Fruit fly (Drosophila melanogaster) whole organism, adult: ENCODE measurements around the gene dsx-c73A.

ENCODE experiments used
- CG11617 ChIP-seq: fragments of 200-800 bp; sonication (Bioruptor generic); optimal IDR thresholded peaks from 2 replicates; lab custom pipeline; 2017; ENCODE audit warnings: mild to moderate bottlenecking, missing biosample characterization, missing genetic modification reagents, missing genetic modification characterization
- CG12768 ChIP-seq: fragments of 200-800 bp; sonication (Bioruptor generic); optimal IDR thresholded peaks from 2 replicates; lab custom pipeline; 2017; ENCODE audit warnings: missing biosample characterization, missing genetic modification characterization, mild to moderate bottlenecking, moderate library complexity, missing genetic modification reagents
- CG14711 ChIP-seq: fragments of 200-800 bp; sonication (Bioruptor generic); optimal IDR thresholded peaks from 2 replicates; lab custom pipeline; 2018; ENCODE audit warnings: missing biosample characterization, mild to moderate bottlenecking, missing genetic modification characterization, moderate library complexity
- CG1620 ChIP-seq: fragments of 200-800 bp; sonication (Bioruptor generic); optimal IDR thresholded peaks from 2 replicates; lab custom pipeline; 2016; ENCODE audit warnings: missing biosample characterization, missing genetic modification characterization
- CG33017 ChIP-seq: fragments of 200-800 bp; sonication (Bioruptor generic); optimal IDR thresholded peaks from 2 replicates; lab custom pipeline; 2018; ENCODE audit warnings: missing biosample characterization, mild to moderate bottlenecking, missing genetic modification characterization, moderate library complexity
- CG5204 ChIP-seq: fragments of 200-800 bp; sonication (Bioruptor generic); optimal IDR thresholded peaks from 2 replicates; lab custom pipeline; 2016; ENCODE audit warnings: missing biosample characterization, missing genetic modification characterization
- CG7045 ChIP-seq: fragments of 200-800 bp; sonication (Bioruptor generic); optimal IDR thresholded peaks from 2 replicates; lab custom pipeline; 2017; ENCODE audit warnings: missing biosample characterization, mild to moderate bottlenecking, missing genetic modification characterization
- CG7101 ChIP-seq: fragments of 200-800 bp; sonication (Bioruptor generic); optimal IDR thresholded peaks from 2 replicates; lab custom pipeline; 2018; ENCODE audit warnings: missing biosample characterization, mild to moderate bottlenecking, missing genetic modification characterization, moderate library complexity
- Clk ChIP-seq: fragments of 200-800 bp; sonication (Bioruptor generic); optimal IDR thresholded peaks from 2 replicates; lab custom pipeline; 2017; ENCODE audit warnings: missing biosample characterization, missing genetic modification characterization
- Crg-1 ChIP-seq: fragments of 200-800 bp; sonication (Bioruptor generic); optimal IDR thresholded peaks from 2 replicates; lab custom pipeline; 2016; ENCODE audit warnings: missing biosample characterization, missing genetic modification characterization
- Hr96 ChIP-seq: fragments of 200-800 bp; sonication (Bioruptor generic); optimal IDR thresholded peaks from 2 replicates; lab custom pipeline; 2016; ENCODE audit warnings: missing biosample characterization, missing genetic modification characterization
- Mnt ChIP-seq: fragments of 200-800 bp; sonication (Bioruptor generic); optimal IDR thresholded peaks from 2 replicates; lab custom pipeline; 2016; ENCODE audit warnings: missing biosample characterization, mild to moderate bottlenecking, missing genetic modification characterization
- bab1 ChIP-seq: fragments of 200-800 bp; sonication (Bioruptor generic); optimal IDR thresholded peaks from 3 replicates; lab custom pipeline; 2019; ENCODE audit warnings: missing biosample characterization, mild to moderate bottlenecking, missing genetic modification characterization, moderate library complexity
- cic ChIP-seq: fragments of 200-800 bp; sonication (Bioruptor generic); optimal IDR thresholded peaks from 2 replicates; lab custom pipeline; 2017; ENCODE audit warnings: missing biosample characterization, mild to moderate bottlenecking, missing genetic modification characterization, moderate library complexity
- cnc ChIP-seq, 2 experiments: fragments of >200 bp; optimal IDR thresholded peaks; 2 replicates each; lab custom pipeline; 2017
- kay ChIP-seq: fragments of 200-800 bp; sonication (Bioruptor generic); peaks from one replicate; lab custom pipeline; 2016; ENCODE audit warnings: missing biosample characterization, missing genetic modification characterization, borderline replicate concordance
- ovo ChIP-seq: fragments of 200-800 bp; sonication (Bioruptor generic); optimal IDR thresholded peaks from 2 replicates; lab custom pipeline; 2016; ENCODE audit warnings: missing biosample characterization, missing genetic modification characterization
- pad ChIP-seq: fragments of 200-800 bp; sonication (Bioruptor generic); optimal IDR thresholded peaks from 3 replicates; lab custom pipeline; 2017; ENCODE audit warnings: missing biosample characterization, missing genetic modification characterization, mild to moderate bottlenecking, moderate library complexity, missing genetic modification reagents
- tj ChIP-seq: fragments of 200-800 bp; sonication (Bioruptor generic); optimal IDR thresholded peaks from 3 replicates; lab custom pipeline; 2017; ENCODE audit warnings: missing biosample characterization, mild to moderate bottlenecking, missing genetic modification characterization, moderate library complexity
- toe ChIP-seq: fragments of 200-800 bp; sonication (Bioruptor generic); optimal IDR thresholded peaks from 2 replicates; lab custom pipeline; 2016; ENCODE audit warnings: missing biosample characterization, missing genetic modification characterization

Gene dsx-c73A

DNA sequence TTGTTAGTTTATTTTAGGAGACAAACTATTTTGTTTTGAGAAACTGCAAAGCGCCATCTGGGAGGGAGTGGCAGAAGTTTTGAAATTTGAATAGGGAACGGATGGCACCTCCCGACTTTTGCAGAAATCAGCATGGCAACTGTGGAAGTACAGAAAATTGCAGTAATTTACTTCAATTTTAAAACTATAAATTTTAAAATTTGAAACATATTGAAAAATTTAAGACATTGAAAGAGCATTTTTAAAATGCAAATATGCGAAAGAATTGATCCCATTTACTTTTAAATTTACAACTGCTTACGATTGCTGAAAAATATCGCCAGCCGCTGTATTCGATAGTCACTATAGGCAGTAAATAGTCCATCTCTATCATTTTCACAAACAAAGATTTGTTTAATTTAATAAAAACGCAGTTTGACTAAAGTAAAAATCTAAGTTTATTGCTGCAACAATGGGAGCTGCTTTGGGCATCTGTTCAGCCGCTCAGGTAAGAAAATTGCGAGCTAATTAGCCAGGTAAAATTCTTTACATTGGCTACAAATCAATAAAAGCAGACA, 39.3 kb downstream of the dsx-c73A start, which contains the start of gene Serinc:
Gene Serinc (plus strand): TSS at position 329 of the 557 bp plus-strand sequence.
- peak; percentile 30 for TF ChIP-seq tj
- TF ChIP-seq CG5204 (GFP tag; lab: Kevin White, UChicago): peak; percentile 68
- peak; percentile 27 for TF ChIP-seq bab1 (GFP tag; lab: Kevin White, UChicago)
- peak; percentile 17 for TF ChIP-seq CG14711 (tag; lab: Kevin White, UChicago)
- TF ChIP-seq Hr96 (GFP tag; lab: Kevin White, UChicago): peak; percentile 2
- TF ChIP-seq pad (GFP tag; lab: Kevin White, UChicago): peak; percentile 16
- no peak for TF ChIP-seq CG33017 (tag; lab: Kevin White, UChicago)
- no peak for TF ChIP-seq Clk (GFP tag; lab: Kevin White, UChicago)
- TF ChIP-seq Crg-1 (GFP tag; lab: Kevin White, UChicago): peak; percentile 55
- peak; percentile 50 for TF ChIP-seq CG1620 (GFP tag; lab: Kevin White, UChicago)
- no peak for TF ChIP-seq kay (GFP tag; lab: Kevin White, UChicago)
- TF ChIP-seq CG7045 (GFP tag; lab: Kevin White, UChicago): no peak
- peak; percentile 13 for TF ChIP-seq cic (GFP tag; lab: Kevin White, UChicago)
- TF ChIP-seq Mnt (GFP tag; lab: Kevin White, UChicago): peak; percentile 58
- peak; percentile 76 for TF ChIP-seq toe
- no peak for TF ChIP-seq cnc (optimal IDR thresholded peaks at IDR 0.05; lab: Kevin White, UChicago)
- peak; percentile 57 for TF ChIP-seq ovo (GFP tag; lab: Kevin White, UChicago)
- no peak for TF ChIP-seq CG12768 (GFP tag; lab: Kevin White, UChicago)
- peak; percentile 36 for TF ChIP-seq CG7101 (tag; lab: Kevin White, UChicago)
- TF ChIP-seq CG11617: peak; percentile 17

DNA sequence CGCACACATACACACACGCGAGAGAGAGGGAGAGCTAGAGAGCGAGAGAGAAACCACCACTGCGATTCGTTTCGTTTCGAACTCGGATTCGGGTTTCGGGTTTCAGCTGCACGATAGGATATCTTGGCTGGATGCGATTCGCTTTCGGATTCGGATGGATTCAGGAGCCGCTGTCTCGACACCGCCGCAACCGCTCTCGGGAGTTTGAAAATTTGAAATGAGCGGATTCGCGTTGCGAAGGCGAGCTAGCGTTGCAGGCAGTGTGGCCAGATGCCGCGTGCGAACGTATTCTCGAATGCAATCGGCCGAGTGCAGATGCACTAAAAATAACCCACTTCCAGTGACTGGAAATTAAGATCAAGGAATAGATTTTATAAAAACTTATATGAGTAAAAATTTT, 40.2 kb downstream of the dsx-c73A start, which contains the start of gene fax:
Gene fax (minus strand): TSS at position 263 of the 400 bp plus-strand sequence.
- no peak for TF ChIP-seq pad (GFP tag; lab: Kevin White, UChicago)
- TF ChIP-seq toe: no peak
- TF ChIP-seq CG1620 (GFP tag; lab: Kevin White, UChicago): no peak
- no peak for TF ChIP-seq CG5204 (GFP tag; lab: Kevin White, UChicago)
- no peak for TF ChIP-seq cnc (optimal IDR thresholded peaks at IDR 0.05; lab: Kevin White, UChicago)
- no peak for TF ChIP-seq Crg-1 (GFP tag; lab: Kevin White, UChicago)
- no peak for TF ChIP-seq ovo (GFP tag; lab: Kevin White, UChicago)
- TF ChIP-seq CG33017 (tag; lab: Kevin White, UChicago): peak; percentile 12
- TF ChIP-seq kay (GFP tag; lab: Kevin White, UChicago): no peak
- TF ChIP-seq tj: no peak
- peak; percentile 35 for TF ChIP-seq bab1 (GFP tag; lab: Kevin White, UChicago)
- TF ChIP-seq Hr96 (GFP tag; lab: Kevin White, UChicago): peak; percentile 83
- no peak for TF ChIP-seq CG14711 (tag; lab: Kevin White, UChicago)
- TF ChIP-seq CG11617: no peak
- peak; percentile 14 for TF ChIP-seq Mnt (GFP tag; lab: Kevin White, UChicago)
- TF ChIP-seq cic (GFP tag; lab: Kevin White, UChicago): peak; percentile 28
- TF ChIP-seq Clk (GFP tag; lab: Kevin White, UChicago): no peak
- no peak for TF ChIP-seq CG7045 (GFP tag; lab: Kevin White, UChicago)
- TF ChIP-seq CG12768 (GFP tag; lab: Kevin White, UChicago): no peak
- TF ChIP-seq CG7101 (tag; lab: Kevin White, UChicago): peak; percentile 23

DNA sequence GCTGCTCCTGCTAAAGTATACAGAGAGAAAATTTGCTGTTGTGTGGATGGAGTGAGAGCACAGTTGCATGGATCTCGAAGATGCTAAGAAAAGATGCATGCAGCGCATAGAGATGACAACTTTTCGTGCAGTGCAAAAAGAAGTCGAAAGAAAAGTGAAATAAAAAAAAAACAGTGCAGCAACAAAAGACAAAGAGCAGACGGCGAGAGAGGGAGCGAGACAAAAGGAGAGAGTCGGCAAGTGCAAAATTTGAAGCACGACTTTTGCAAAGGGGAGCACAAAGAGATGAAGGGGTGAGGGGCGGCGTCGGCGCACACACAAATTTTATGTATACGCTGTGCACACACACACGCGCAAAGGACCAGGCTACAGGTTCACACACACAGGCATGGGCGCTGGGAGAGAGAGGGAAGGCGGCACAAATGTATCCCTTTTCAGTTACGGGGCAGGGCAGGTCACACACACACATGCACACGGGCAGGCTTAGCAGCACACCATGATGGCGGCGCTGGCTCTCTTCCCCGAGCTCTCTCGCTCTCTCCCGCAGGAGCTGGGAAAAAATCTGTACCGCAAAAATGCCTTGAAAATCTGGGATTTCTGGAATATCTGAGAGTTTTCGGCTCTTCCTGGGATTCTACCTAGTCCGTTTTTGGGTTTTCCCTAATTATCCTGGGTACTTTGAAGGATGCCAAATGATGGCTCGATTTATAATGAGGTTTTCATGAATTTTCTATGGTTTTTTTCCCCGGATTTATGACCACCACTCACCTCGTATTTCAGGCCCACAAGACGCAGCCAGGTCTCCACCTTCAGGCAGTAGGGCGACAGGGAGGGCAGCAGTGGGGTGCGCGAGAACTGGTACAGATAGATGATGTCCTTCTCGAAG, 41.3 kb downstream of the dsx-c73A start:
- TF ChIP-seq CG12768 (GFP tag; lab: Kevin White, UChicago) (no peak), pad (GFP tag; lab: Kevin White, UChicago) (peak; percentile 72), Mnt (GFP tag; lab: Kevin White, UChicago) (no peak), Clk (GFP tag; lab: Kevin White, UChicago) (no peak)

DNA sequence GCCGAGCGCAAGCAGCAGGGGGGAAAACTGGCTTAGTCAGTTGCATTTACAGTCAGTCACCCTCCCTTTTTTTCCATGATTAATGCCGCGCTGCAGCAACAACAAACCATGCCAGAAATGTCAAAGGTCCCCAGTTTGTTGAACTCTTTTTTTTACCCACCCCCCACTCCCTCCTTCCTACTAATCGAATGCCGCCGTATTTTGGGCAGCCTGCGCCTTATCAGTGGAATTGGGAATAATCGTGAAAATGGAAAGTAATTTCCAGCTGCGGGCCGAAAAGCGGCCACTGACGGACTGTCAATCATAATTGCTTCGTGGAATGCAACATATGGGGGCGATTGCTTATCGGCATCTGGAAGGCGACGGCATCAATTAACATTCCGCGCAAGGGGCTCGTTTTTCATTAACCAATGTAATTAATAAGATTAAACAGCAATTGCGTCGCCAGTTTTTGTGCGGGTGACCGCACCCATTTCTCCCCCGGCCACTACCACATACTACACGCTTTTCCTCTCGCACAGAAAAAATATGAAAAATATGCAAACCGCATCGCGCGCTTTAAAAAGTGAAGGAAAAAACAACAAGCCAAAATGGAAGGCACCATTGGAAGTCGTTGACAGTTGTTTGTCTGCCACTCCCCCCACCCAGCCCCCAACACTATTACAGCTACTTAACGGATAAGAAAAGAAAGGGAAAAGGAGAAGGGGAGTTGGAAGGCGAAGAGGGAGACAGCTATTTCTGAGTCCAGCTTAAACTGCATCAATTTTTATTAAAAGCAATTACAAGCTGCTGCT, 42.1 kb downstream of the dsx-c73A start:
- TF ChIP-seq pad (GFP tag; lab: Kevin White, UChicago) (peak; percentile 91), CG11617 (no peak), CG7045 (GFP tag; lab: Kevin White, UChicago) (no peak)

DNA sequence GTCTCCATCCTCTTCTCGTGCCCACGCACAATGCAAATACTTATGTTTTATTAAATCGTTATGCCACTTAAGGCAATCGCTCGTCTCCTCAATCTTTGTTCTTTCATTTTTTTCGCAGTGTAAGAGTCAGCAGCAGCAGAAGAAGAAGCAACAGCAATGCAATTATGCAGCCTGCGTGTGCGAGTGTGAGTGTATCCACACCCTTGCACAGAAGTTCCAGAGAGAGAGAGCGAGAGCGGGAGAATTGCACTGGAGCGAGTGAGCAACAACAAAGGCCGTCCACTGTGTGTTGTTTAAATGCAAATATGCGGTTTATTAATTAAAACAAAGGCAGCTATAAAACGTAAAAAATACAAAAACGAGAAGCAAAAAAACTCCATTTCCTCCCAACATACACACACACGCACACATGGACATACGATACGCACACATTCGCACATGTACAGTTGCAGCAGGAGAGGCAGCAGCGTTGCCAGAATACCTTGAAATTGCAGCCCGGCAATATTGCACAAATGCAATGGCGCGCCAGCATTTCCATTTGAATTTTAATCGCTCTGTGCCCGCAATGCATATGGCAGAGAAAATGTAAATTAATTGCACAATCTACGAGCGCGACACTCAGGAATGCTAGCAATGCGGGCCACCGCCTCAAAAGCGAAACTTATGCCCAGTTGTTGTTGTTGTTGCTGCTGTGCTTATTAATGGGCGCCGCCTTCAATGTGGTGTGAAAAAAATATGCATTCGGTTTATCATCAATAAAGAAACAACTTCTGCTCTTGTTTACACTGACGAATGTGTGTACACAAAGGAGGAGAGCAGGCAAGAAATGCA, 42.9 kb downstream of the dsx-c73A start:
- TF ChIP-seq pad (GFP tag; lab: Kevin White, UChicago): peak; percentile 61
- no peak for TF ChIP-seq cnc (optimal IDR thresholded peaks at IDR 0.05; lab: Kevin White, UChicago)
- TF ChIP-seq CG33017 (tag; lab: Kevin White, UChicago): peak; percentile 6
- TF ChIP-seq ovo (GFP tag; lab: Kevin White, UChicago): peak; percentile 2
- TF ChIP-seq CG14711 (tag; lab: Kevin White, UChicago): peak; percentile 2
- TF ChIP-seq tj: peak; percentile 30
- no peak for TF ChIP-seq CG5204 (GFP tag; lab: Kevin White, UChicago)
- peak; percentile 29 for TF ChIP-seq CG11617
- TF ChIP-seq bab1 (GFP tag; lab: Kevin White, UChicago): peak; percentile 35
- peak; percentile 46 for TF ChIP-seq CG7045 (GFP tag; lab: Kevin White, UChicago)
- peak; percentile 71 for TF ChIP-seq kay (GFP tag; lab: Kevin White, UChicago)
